In the genomic region with DNA sequence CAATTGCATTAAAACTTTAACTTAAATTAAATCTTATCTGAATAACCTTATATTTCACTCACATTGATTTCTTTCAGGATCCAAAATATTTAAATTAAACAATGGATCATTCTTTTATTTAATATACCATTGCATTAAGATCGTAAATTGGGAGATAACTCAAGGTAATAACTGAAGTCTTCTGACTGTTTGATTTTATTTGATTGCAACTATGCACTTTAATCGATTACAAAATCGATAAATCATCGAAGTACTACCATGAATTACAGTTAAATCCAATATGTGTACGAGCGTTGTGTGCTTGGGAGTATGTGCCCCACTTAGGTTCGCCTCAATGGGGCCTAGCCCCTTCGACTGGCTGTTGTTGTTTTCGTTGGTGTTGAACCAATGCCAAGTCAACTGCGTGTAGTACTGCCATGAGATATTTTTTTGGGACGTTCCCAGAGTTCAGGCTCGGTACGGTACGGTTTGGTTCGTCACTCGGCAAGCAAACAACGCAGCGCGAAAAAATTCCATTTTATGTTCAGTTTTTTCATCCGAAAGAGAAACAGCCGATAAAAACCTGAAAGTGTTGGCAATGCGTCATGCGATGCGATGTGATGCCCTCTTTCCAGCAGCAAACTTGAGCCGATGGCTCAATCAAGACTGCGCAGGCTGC, we compare ENCODE assay signal across 4 fruit fly cellular contexts.
TF ChIP-seq lines count a peak whose summit lies in the region.

No protein-coding gene starts in this region.

- no peak for TF ChIP-seq CTCF in whole organism, embryonic (GFP tag; optimal IDR thresholded peaks at IDR 0.05; lab: Kevin White, UChicago)

TF ChIP-seq in whole organism, embryonic, 481 proteins besides CTCF, POLR2A, EP300 and RAD21 (continues in another document):
- TF ChIP-seq dpn (GFP tag; optimal IDR thresholded peaks at IDR 0.05; lab: Kevin White, UChicago), result no peak
- TF ChIP-seq CG17912 (GFP tag; optimal IDR thresholded peaks at IDR 0.05; lab: Kevin White, UChicago), result no peak
- TF ChIP-seq al (GFP tag; IDR thresholded peaks at IDR 0.05; lab: Robert Waterston, UW), result no peak
- no peak for TF ChIP-seq Ada2b (GFP tag; IDR thresholded peaks at IDR 0.05; lab: Robert Waterston, UW)
- no peak for TF ChIP-seq en (GFP tag; optimal IDR thresholded peaks at IDR 0.05; lab: Kevin White, UChicago)
- 0 out of 3 replicates have a peak, but pooled peaks have one; percentile 7 for TF ChIP-seq ken (GFP tag; IDR thresholded peaks at IDR 0.05; lab: Robert Waterston, UW)
- TF ChIP-seq sd (tag; optimal IDR thresholded peaks at IDR 0.05; lab: Kevin White, UChicago), result peak; percentile 47
- TF ChIP-seq gfzf (GFP tag; optimal IDR thresholded peaks at IDR 0.05; lab: Kevin White, UChicago), result no peak
- no peak for TF ChIP-seq sc (optimal IDR thresholded peaks at IDR 0.05; lab: Kevin White, UChicago)
- TF ChIP-seq sc (GFP tag; optimal IDR thresholded peaks at IDR 0.05; lab: Kevin White, UChicago), result no peak
- no peak for TF ChIP-seq CG31365 (tag; optimal IDR thresholded peaks at IDR 0.05; lab: Kevin White, UChicago)
- no peak for TF ChIP-seq pan (optimal IDR thresholded peaks at IDR 0.05; lab: Kevin White, UChicago)
- peak in 1 of 2 experiments; percentile 12 for TF ChIP-seq pan (GFP tag; optimal IDR thresholded peaks at IDR 0.05 in 1 of 2, IDR thresholded peaks at IDR 0.05 in 1 of 2)
- TF ChIP-seq ATbp (GFP tag; optimal IDR thresholded peaks at IDR 0.05; lab: Kevin White, UChicago), result peak; percentile 24
- peak; percentile 2 for TF ChIP-seq CG2678 (tag; optimal IDR thresholded peaks at IDR 0.05; lab: Kevin White, UChicago)
- TF ChIP-seq knrl (GFP tag; IDR thresholded peaks at IDR 0.05; lab: Robert Waterston, UW; ENCODE audit: partially characterized antibody), result no peak
- 0 out of 2 replicates have a peak, but pooled peaks have one; percentile 9 for TF ChIP-seq CG32772 (GFP tag; IDR thresholded peaks at IDR 0.05; lab: Robert Waterston, UW)
- peak; percentile 19 for TF ChIP-seq ftz-f1 (GFP tag; optimal IDR thresholded peaks at IDR 0.05; lab: Kevin White, UChicago)
- TF ChIP-seq CG7987 (GFP tag; optimal IDR thresholded peaks at IDR 0.05; lab: Kevin White, UChicago), result peak; percentile 1
- peak; percentile 35 for TF ChIP-seq Deaf1 (tag; optimal IDR thresholded peaks at IDR 0.05; lab: Kevin White, UChicago)

TF ChIP-seq in whole organism, prepupa, 60 proteins besides CTCF, POLR2A, EP300 and RAD21 (continues in another document):
- TF ChIP-seq Hr39 (GFP tag; optimal IDR thresholded peaks at IDR 0.05; lab: Kevin White, UChicago) (no peak), Ets21C (GFP tag; optimal IDR thresholded peaks at IDR 0.05; lab: Kevin White, UChicago) (no peak), Gug (GFP tag; IDR thresholded peaks at IDR 0.05; lab: Robert Waterston, UW) (no peak), Eip78C (GFP tag; lab: Kevin White, UChicago) (peak; percentile 62), CG1621 (tag; optimal IDR thresholded peaks at IDR 0.05; lab: Kevin White, UChicago) (peak; percentile 4), CG31627 (GFP tag; optimal IDR thresholded peaks at IDR 0.05; lab: Kevin White, UChicago) (no peak), Smox (GFP tag; optimal IDR thresholded peaks at IDR 0.05; lab: Kevin White, UChicago) (no peak), eg (GFP tag; IDR thresholded peaks at IDR 0.05; lab: Robert Waterston, UW) (no peak), CG11762 (GFP tag; optimal IDR thresholded peaks at IDR 0.05; lab: Kevin White, UChicago; ENCODE audit: insufficient read depth) (no peak), CG6163 (GFP tag; IDR thresholded peaks at IDR 0.05; lab: Robert Waterston, UW) (peak; percentile 48; the same call in 1 of the 3 replicates), CG10669 (GFP tag; optimal IDR thresholded peaks at IDR 0.05; lab: Kevin White, UChicago) (no peak), acj6 (GFP tag; optimal IDR thresholded peaks at IDR 0.05; lab: Kevin White, UChicago) (no peak), CG6792 (GFP tag; optimal IDR thresholded peaks at IDR 0.05; lab: Kevin White, UChicago) (no peak), CG16779 (tag; optimal IDR thresholded peaks at IDR 0.05; lab: Kevin White, UChicago) (no peak), dsx (GFP tag; optimal IDR thresholded peaks at IDR 0.05; lab: Kevin White, UChicago; ENCODE audit: poor library complexity, severe bottlenecking) (no peak), CG3032 (tag; optimal IDR thresholded peaks at IDR 0.05; lab: Kevin White, UChicago) (no peak), dac (GFP tag; optimal IDR thresholded peaks at IDR 0.05; lab: Kevin White, UChicago) (no peak), CG11294 (GFP tag; IDR thresholded peaks at IDR 0.05; lab: Robert Waterston, UW) (no peak), CG6854 (GFP tag; optimal IDR thresholded peaks at IDR 0.05; lab: Kevin White, UChicago) (peak; percentile 39), Eip93F (GFP tag; optimal IDR thresholded peaks at IDR 0.05; lab: Kevin White, UChicago) (no peak), pdm3 (GFP tag; optimal IDR thresholded peaks at IDR 0.05; lab: Kevin White, UChicago) (no peak), Sox15 (GFP tag; optimal IDR thresholded peaks at IDR 0.05; lab: Kevin White, UChicago) (no peak)

TF ChIP-seq in whole organism, pupa, 21 proteins besides CTCF, POLR2A, EP300 and RAD21:
- peak; percentile 19 for TF ChIP-seq EcR (GFP tag; optimal IDR thresholded peaks at IDR 0.05; lab: Kevin White, UChicago)
- no peak for TF ChIP-seq Snoo (tag; optimal IDR thresholded peaks at IDR 0.05; lab: Kevin White, UChicago)
- TF ChIP-seq CG15710 (tag; optimal IDR thresholded peaks at IDR 0.05; lab: Kevin White, UChicago), result no peak
- TF ChIP-seq D1 (tag; optimal IDR thresholded peaks at IDR 0.05; lab: Kevin White, UChicago), result no peak
- TF ChIP-seq gl (tag; optimal IDR thresholded peaks at IDR 0.05; lab: Kevin White, UChicago), result no peak
- TF ChIP-seq CG8301 (tag; optimal IDR thresholded peaks at IDR 0.05; lab: Kevin White, UChicago), result no peak
- no peak for TF ChIP-seq CG4496 (GFP tag; IDR thresholded peaks at IDR 0.05; lab: Robert Waterston, UW)
- TF ChIP-seq CG34367 (tag; optimal IDR thresholded peaks at IDR 0.05; lab: Kevin White, UChicago), result no peak
- TF ChIP-seq CG32121 (GFP tag; IDR thresholded peaks at IDR 0.05; lab: Robert Waterston, UW), result peak; percentile 22; the same call in 1 of the 2 replicates
- TF ChIP-seq CG9948 (tag; optimal IDR thresholded peaks at IDR 0.05; lab: Kevin White, UChicago), result no peak

TF ChIP-seq in whole organism, wandering third instar larva, 38 proteins besides CTCF, POLR2A, EP300 and RAD21:
- TF ChIP-seq psq (GFP tag; optimal IDR thresholded peaks at IDR 0.05; lab: Kevin White, UChicago) (no peak), Hr83 (GFP tag; optimal IDR thresholded peaks at IDR 0.05; lab: Kevin White, UChicago; ENCODE audit: poor library complexity, severe bottlenecking) (peak; percentile 5), dmrt93B (GFP tag; optimal IDR thresholded peaks at IDR 0.05; lab: Kevin White, UChicago) (no peak), HLH106 (tag; optimal IDR thresholded peaks at IDR 0.05; lab: Kevin White, UChicago) (no peak), rgr (GFP tag; optimal IDR thresholded peaks at IDR 0.05; lab: Kevin White, UChicago) (peak; percentile 20), Rel (GFP tag; optimal IDR thresholded peaks at IDR 0.05; lab: Kevin White, UChicago) (peak; percentile 66), Rel (tag; optimal IDR thresholded peaks at IDR 0.05; lab: Kevin White, UChicago) (peak; percentile 51), CrebA (GFP tag; optimal IDR thresholded peaks at IDR 0.05; lab: Kevin White, UChicago; ENCODE audit: borderline replicate concordance) (no peak), ey (GFP tag; optimal IDR thresholded peaks at IDR 0.05; lab: Kevin White, UChicago) (peak; percentile 5), N (GFP tag; optimal IDR thresholded peaks at IDR 0.05; lab: Kevin White, UChicago) (no peak), Sp1 (GFP tag; optimal IDR thresholded peaks at IDR 0.05; lab: Kevin White, UChicago) (peak; percentile 16), Dif (GFP tag; optimal IDR thresholded peaks at IDR 0.05; lab: Kevin White, UChicago; ENCODE audit: partially characterized antibody) (no peak), foxo (GFP tag; optimal IDR thresholded peaks at IDR 0.05; lab: Kevin White, UChicago) (peak in 1 of 2 experiments; percentile 17), br (GFP tag; optimal IDR thresholded peaks at IDR 0.05; lab: Kevin White, UChicago) (no peak), Abd-B (GFP tag; optimal IDR thresholded peaks at IDR 0.05; lab: Kevin White, UChicago) (no peak), OdsH (GFP tag; optimal IDR thresholded peaks at IDR 0.05; lab: Kevin White, UChicago) (no peak), Vsx2 (GFP tag; optimal IDR thresholded peaks at IDR 0.05; lab: Kevin White, UChicago; ENCODE audit: partially characterized antibody) (peak; percentile 24), brk (GFP tag; optimal IDR thresholded peaks at IDR 0.05; lab: Kevin White, UChicago) (no peak), jim (GFP tag; optimal IDR thresholded peaks at IDR 0.05; lab: Kevin White, UChicago) (no peak), dsf (GFP tag; optimal IDR thresholded peaks at IDR 0.05; lab: Kevin White, UChicago; ENCODE audit: borderline replicate concordance) (no peak), woc (GFP tag; optimal IDR thresholded peaks at IDR 0.05; lab: Kevin White, UChicago) (peak; percentile 29), Jra (GFP tag; optimal IDR thresholded peaks at IDR 0.05; lab: Kevin White, UChicago) (peak; percentile 46), sage (GFP tag; optimal IDR thresholded peaks at IDR 0.05; lab: Kevin White, UChicago) (no peak), Dfd (GFP tag; optimal IDR thresholded peaks at IDR 0.05; lab: Kevin White, UChicago) (no peak), fru (GFP tag; optimal IDR thresholded peaks at IDR 0.05; lab: Kevin White, UChicago) (peak; percentile 16), usp (GFP tag; optimal IDR thresholded peaks at IDR 0.05; lab: Kevin White, UChicago) (no peak), h (GFP tag; optimal IDR thresholded peaks at IDR 0.05; lab: Kevin White, UChicago) (peak; percentile 39), pan (optimal IDR thresholded peaks at IDR 0.05; lab: Kevin White, UChicago) (no peak)
